1 fruit fly cellular context compared by ENCODE assay signal in the genomic region with DNA sequence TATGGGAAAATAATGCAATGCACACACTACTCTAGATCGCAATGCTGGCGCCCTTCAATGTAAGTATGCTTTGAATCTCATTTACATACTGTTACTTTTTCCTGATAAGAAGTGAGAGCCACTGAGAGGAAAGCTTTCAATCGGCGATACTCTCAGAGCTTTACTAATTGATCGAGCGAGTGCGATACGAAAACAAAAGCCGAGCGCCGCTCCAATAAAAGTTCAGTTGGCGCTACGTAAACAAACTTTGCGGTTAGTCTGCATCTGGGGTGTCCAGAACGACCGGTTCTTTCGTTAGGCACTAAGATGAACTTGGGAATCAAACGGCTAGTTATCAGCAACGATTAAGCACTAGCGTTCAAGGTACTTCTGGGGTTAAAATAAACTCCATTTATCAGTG.
TF ChIP-seq lines count a peak whose summit lies in the region.

A gene (plus strand): TSS at position 224 of the 400 bp plus-strand sequence.

TF ChIP-seq in whole organism, embryonic, 481 proteins besides CTCF, POLR2A, EP300 and RAD21 (continued from another document):
- TF ChIP-seq CG8290 (GFP tag; optimal IDR thresholded peaks at IDR 0.05; lab: Kevin White, UChicago) (no peak), CG8290 (tag; optimal IDR thresholded peaks at IDR 0.05; lab: Kevin White, UChicago) (peak in 1 of 2 experiments; percentile 45), ftz-f1 (GFP tag; optimal IDR thresholded peaks at IDR 0.05; lab: Kevin White, UChicago) (peak; percentile 70), dm (GFP tag; optimal IDR thresholded peaks at IDR 0.05; lab: Kevin White, UChicago) (no peak), run (tag; optimal IDR thresholded peaks at IDR 0.05; lab: Kevin White, UChicago) (peak; percentile 67), CG3995 (GFP tag; optimal IDR thresholded peaks at IDR 0.05; lab: Kevin White, UChicago) (peak; percentile 71), Ets97D (GFP tag; optimal IDR thresholded peaks at IDR 0.05; lab: Kevin White, UChicago) (no peak), vvl (GFP tag; IDR thresholded peaks at IDR 0.05; lab: Robert Waterston, UW) (peak; percentile 72), hth (optimal IDR thresholded peaks at IDR 0.05; lab: Kevin White, UChicago) (no peak), CG12155 (GFP tag; optimal IDR thresholded peaks at IDR 0.05; lab: Kevin White, UChicago) (peak; percentile 10), dmrt99B (tag; optimal IDR thresholded peaks at IDR 0.05; lab: Kevin White, UChicago) (no peak), tx (GFP tag; optimal IDR thresholded peaks at IDR 0.05; lab: Kevin White, UChicago) (no peak), CG32532 (GFP tag; IDR thresholded peaks at IDR 0.05; lab: Robert Waterston, UW) (0 out of 2 replicates have a peak, but pooled peaks have one; percentile 11), CG7987 (GFP tag; optimal IDR thresholded peaks at IDR 0.05; lab: Kevin White, UChicago) (no peak), CG12769 (tag; optimal IDR thresholded peaks at IDR 0.05; lab: Kevin White, UChicago) (peak; percentile 57), Jarid2 (GFP tag; optimal IDR thresholded peaks at IDR 0.05; lab: Kevin White, UChicago) (peak; percentile 67), CG8924 (tag; optimal IDR thresholded peaks at IDR 0.05; lab: Kevin White, UChicago) (no peak), bowl (GFP tag; IDR thresholded peaks at IDR 0.05; lab: Robert Waterston, UW) (no peak), hbn (GFP tag; IDR thresholded peaks at IDR 0.05; lab: Robert Waterston, UW; ENCODE audit: partially characterized antibody) (0 out of 2 replicates have a peak, but pooled peaks have one; percentile 13), CG11560 (tag; IDR thresholded peaks at IDR 0.05; lab: Robert Waterston, UW) (no peak), amos (GFP tag; IDR thresholded peaks at IDR 0.05; lab: Robert Waterston, UW; ENCODE audit: partially characterized antibody) (peak; percentile 9; the same call in 1 of the 2 replicates), aop (GFP tag; IDR thresholded peaks at IDR 0.05; lab: Robert Waterston, UW) (no peak), cad (GFP tag; optimal IDR thresholded peaks at IDR 0.05; lab: Kevin White, UChicago) (no peak), CG9797 (GFP tag; optimal IDR thresholded peaks at IDR 0.05; lab: Kevin White, UChicago) (no peak), Trl (optimal IDR thresholded peaks at IDR 0.05; lab: Kevin White, UChicago) (peak; percentile 58 to 78), Trl (GFP tag; optimal IDR thresholded peaks at IDR 0.05; lab: Kevin White, UChicago) (no peak), zen2 (GFP tag; IDR thresholded peaks at IDR 0.05; lab: Robert Waterston, UW; ENCODE audit: partially characterized antibody) (no peak), mirr (GFP tag; optimal IDR thresholded peaks at IDR 0.05; lab: Kevin White, UChicago) (peak; percentile 21), Sox100B (GFP tag; optimal IDR thresholded peaks at IDR 0.05; lab: Kevin White, UChicago) (no peak), Rx (GFP tag; IDR thresholded peaks at IDR 0.05; lab: Robert Waterston, UW) (no peak), schlank (tag; optimal IDR thresholded peaks at IDR 0.05; lab: Kevin White, UChicago) (no peak), CG9609 (GFP tag; optimal IDR thresholded peaks at IDR 0.05; lab: Kevin White, UChicago) (no peak), CG9727 (GFP tag; optimal IDR thresholded peaks at IDR 0.05; lab: Kevin White, UChicago) (no peak), CG9437 (GFP tag; optimal IDR thresholded peaks at IDR 0.05; lab: Kevin White, UChicago) (peak; percentile 70), CG3838 (GFP tag; optimal IDR thresholded peaks at IDR 0.05; lab: Kevin White, UChicago) (no peak), Dip3 (GFP tag; optimal IDR thresholded peaks at IDR 0.05; lab: Kevin White, UChicago) (no peak), chinmo (GFP tag; IDR thresholded peaks at IDR 0.05; lab: Robert Waterston, UW; ENCODE audit: partially characterized antibody) (peak; percentile 77; the same call in 1 of the 4 replicates), repo (GFP tag; optimal IDR thresholded peaks at IDR 0.05; lab: Kevin White, UChicago) (no peak), esg (GFP tag; conservative IDR thresholded peaks at IDR 0.05; lab: Robert Waterston, UW) (no peak), pan (optimal IDR thresholded peaks at IDR 0.05; lab: Kevin White, UChicago) (no peak), pan (GFP tag; optimal IDR thresholded peaks at IDR 0.05 in 1 of 2, IDR thresholded peaks at IDR 0.05 in 1 of 2) (peak in 1 of 2 experiments; percentile 12), zf30C (GFP tag; optimal IDR thresholded peaks at IDR 0.05; lab: Kevin White, UChicago) (no peak), klu (GFP tag; IDR thresholded peaks at IDR 0.05; lab: Robert Waterston, UW) (no peak), CoRest (tag; optimal IDR thresholded peaks at IDR 0.05; lab: Kevin White, UChicago) (no peak), Doc3 (GFP tag; IDR thresholded peaks at IDR 0.05; lab: Robert Waterston, UW; ENCODE audit: partially characterized antibody) (no peak), Deaf1 (tag; optimal IDR thresholded peaks at IDR 0.05; lab: Kevin White, UChicago) (peak; percentile 92), gcm (GFP tag; optimal IDR thresholded peaks at IDR 0.05; lab: Kevin White, UChicago) (no peak), so (GFP tag; IDR thresholded peaks at IDR 0.05; lab: Robert Waterston, UW) (0 out of 3 replicates have a peak, but pooled peaks have one; percentile 7), corto (GFP tag; optimal IDR thresholded peaks at IDR 0.05; lab: Kevin White, UChicago) (no peak), tup (GFP tag; optimal IDR thresholded peaks at IDR 0.05; lab: Kevin White, UChicago) (no peak)
